Fruit fly (Drosophila melanogaster) whole organism, embryonic: ENCODE results near the gene mRpS31.

Experiments used
- Asciz ChIP-seq: fragments of 200-800 bp; sonication (Bioruptor generic); optimal IDR thresholded peaks from 2 replicates; lab custom pipeline; 2017; ENCODE audit warnings: missing biosample characterization, mild to moderate bottlenecking, missing genetic modification characterization, missing genetic modification reagents
- BEAF-32 ChIP-seq: fragments of 200-800 bp; sonication (Bioruptor generic); optimal IDR thresholded peaks from 3 replicates; lab custom pipeline; 2017; ENCODE audit warnings: missing biosample characterization, missing genetic modification characterization, mild to moderate bottlenecking, moderate library complexity, missing genetic modification reagents
- CG10979 ChIP-seq: fragments of 200-800 bp; sonication (Bioruptor generic); optimal IDR thresholded peaks from 2 replicates; lab custom pipeline; 2018; ENCODE audit warnings: missing biosample characterization, mild to moderate bottlenecking, missing genetic modification characterization, moderate library complexity
- CG12155 ChIP-seq: fragments of 200-800 bp; sonication (Bioruptor generic); optimal IDR thresholded peaks from 3 replicates; lab custom pipeline; 2016; ENCODE audit warnings: missing biosample characterization, missing genetic modification characterization
- CG16813 ChIP-seq: fragments of 200-800 bp; sonication (Bioruptor generic); IDR thresholded peaks from 3 replicates; pipeline ENCODE4 v1.3.6; 2022; ENCODE audit warnings: missing biosample characterization, missing genetic modification characterization; ENCODE audit not compliant: partially characterized antibody
- CG18011 ChIP-seq: fragments of 200-800 bp; sonication (Bioruptor generic); optimal IDR thresholded peaks from 2 replicates; lab custom pipeline; 2017; ENCODE audit warnings: missing biosample characterization, missing genetic modification characterization, mild to moderate bottlenecking, moderate library complexity, missing genotype
- CG18262 ChIP-seq: fragments of 200-800 bp; optimal IDR thresholded peaks from 3 replicates; lab custom pipeline; 2019; ENCODE audit warnings: missing biosample characterization, mild to moderate bottlenecking, missing genetic modification characterization, moderate library complexity
- CG31224 ChIP-seq: fragments of 200-800 bp; sonication (Bioruptor generic); IDR thresholded peaks from 2 replicates; pipeline ENCODE4 v1.3.6; 2022; ENCODE audit warnings: missing biosample characterization, missing genetic modification characterization
- CG4328 ChIP-seq: fragments of 200-800 bp; sonication (Bioruptor generic); optimal IDR thresholded peaks from 3 replicates; lab custom pipeline; 2017; ENCODE audit warnings: missing biosample characterization, missing genetic modification reagents, missing genetic modification characterization
- CG9437 ChIP-seq: fragments of 200-800 bp; sonication (Bioruptor generic); optimal IDR thresholded peaks from 2 replicates; lab custom pipeline; 2018; ENCODE audit warnings: missing biosample characterization, mild to moderate bottlenecking, missing genetic modification characterization
- CG9876 ChIP-seq: fragments of 200-800 bp; sonication (Bioruptor generic); optimal IDR thresholded peaks from 2 replicates; lab custom pipeline; 2016; ENCODE audit warnings: missing biosample characterization, missing genetic modification characterization
- D ChIP-seq, 2 experiments: fragments of 200-800 bp in 1 of 2; fragments of >200 bp in 1 of 2; sonication (Bioruptor generic) in 1 of 2; optimal IDR thresholded peaks; 2 replicates in 1 of 2; 3 replicates in 1 of 2; lab custom pipeline; 2017; ENCODE audit warnings: mild to moderate bottlenecking in 1 of 2, missing biosample characterization in 1 of 2, missing genetic modification characterization in 1 of 2, missing genetic modification reagents in 1 of 2
- Dp ChIP-seq: fragments of 200-800 bp; sonication (Bioruptor generic); optimal IDR thresholded peaks from 2 replicates; lab custom pipeline; 2018; ENCODE audit warnings: missing biosample characterization, mild to moderate bottlenecking, missing genetic modification characterization, moderate library complexity
- HLH54F ChIP-seq: fragments of 200-800 bp; sonication (Bioruptor generic); optimal IDR thresholded peaks from 3 replicates; lab custom pipeline; 2016; ENCODE audit warnings: missing biosample characterization, missing genetic modification characterization
- Hmx ChIP-seq: fragments of 200-800 bp; sonication (Bioruptor generic); optimal IDR thresholded peaks from 2 replicates; lab custom pipeline; 2016; ENCODE audit warnings: missing biosample characterization, missing genetic modification characterization
- Hr51 ChIP-seq, 2 experiments: fragments of 200-800 bp; sonication (Bioruptor generic); optimal IDR thresholded peaks; 2 replicates in 1 of 2; 3 replicates in 1 of 2; lab custom pipeline; 2016 to 2018; ENCODE audit warnings: missing biosample characterization in 2 of 2, missing genetic modification characterization in 2 of 2, mild to moderate bottlenecking in 1 of 2, moderate library complexity in 1 of 2
- MBD-R2 ChIP-seq: fragments of 200-800 bp; sonication (Bioruptor generic); IDR thresholded peaks from 2 replicates; pipeline ENCODE4 v1.3.6; 2022; ENCODE audit warnings: missing biosample characterization, missing genetic modification characterization
- Mrtf ChIP-seq: fragments of 200-800 bp; sonication (Bioruptor generic); IDR thresholded peaks from 3 replicates; pipeline ENCODE4 v1.3.6; 2022; ENCODE audit warnings: missing biosample characterization, missing genetic modification characterization
- NFAT ChIP-seq: fragments of 200-800 bp; sonication (Bioruptor generic); IDR thresholded peaks from 2 replicates; pipeline ENCODE4 v1.3.6; 2022; ENCODE audit warnings: missing biosample characterization, missing genetic modification characterization
- TFAM ChIP-seq: fragments of 200-800 bp; sonication (Bioruptor generic); optimal IDR thresholded peaks from 2 replicates; lab custom pipeline; 2017; ENCODE audit warnings: missing biosample characterization, missing genetic modification characterization, inconsistent platforms
- Taf1 ChIP-seq: fragments of 200-800 bp; sonication (Bioruptor generic); IDR thresholded peaks from 2 replicates; pipeline ENCODE4 v1.3.6; 2022; ENCODE audit warnings: missing biosample characterization, missing genetic modification characterization
- Usf ChIP-seq: fragments of 200-800 bp; sonication (Bioruptor generic); optimal IDR thresholded peaks from 2 replicates; lab custom pipeline; 2017; ENCODE audit warnings: missing genotype, missing biosample characterization, missing genetic modification characterization
- Vsx1 ChIP-seq: fragments of 200-800 bp; sonication (Bioruptor generic); optimal IDR thresholded peaks from 2 replicates; lab custom pipeline; 2017; ENCODE audit warnings: missing biosample characterization, mild to moderate bottlenecking, missing genetic modification characterization, missing genetic modification reagents
- bowl ChIP-seq: fragments of 200-800 bp; sonication (Bioruptor generic); IDR thresholded peaks from 2 replicates; pipeline ENCODE4 v1.3.6; 2022; ENCODE audit warnings: missing biosample characterization, missing genetic modification characterization
- chn ChIP-seq: fragments of 200-800 bp; sonication (Bioruptor generic); optimal IDR thresholded peaks from 2 replicates; lab custom pipeline; 2016; ENCODE audit warnings: missing biosample characterization, missing genetic modification characterization
- dati ChIP-seq: fragments of 200-800 bp; sonication (Bioruptor generic); IDR thresholded peaks from 2 replicates; pipeline ENCODE4 v1.3.6; 2022; ENCODE audit warnings: missing biosample characterization, missing genetic modification characterization
- eve ChIP-seq, 2 experiments: fragments of >200 bp; optimal IDR thresholded peaks; 2 replicates each; lab custom pipeline; 2017; ENCODE audit warnings: missing biosample characterization in 2 of 2, missing genetic modification characterization in 2 of 2
- fd102C ChIP-seq: fragments of 200-800 bp; sonication (Bioruptor generic); optimal IDR thresholded peaks from 2 replicates; lab custom pipeline; 2018; ENCODE audit warnings: missing biosample characterization, mild to moderate bottlenecking, missing genetic modification characterization, moderate library complexity
- fd3F ChIP-seq: fragments of 200-800 bp; sonication (Bioruptor generic); optimal IDR thresholded peaks from 2 replicates; lab custom pipeline; 2018; ENCODE audit warnings: missing biosample characterization, mild to moderate bottlenecking, missing genetic modification characterization, moderate library complexity
- gcm ChIP-seq: fragments of 200-800 bp; sonication (Bioruptor generic); optimal IDR thresholded peaks from 2 replicates; lab custom pipeline; 2019; ENCODE audit warnings: missing biosample characterization, mild to moderate bottlenecking, missing genetic modification characterization, moderate library complexity
- jigr1 ChIP-seq: fragments of 200-800 bp; sonication (Bioruptor generic); IDR thresholded peaks from 3 replicates; pipeline ENCODE4 v1.3.6; 2022; ENCODE audit warnings: missing biosample characterization, missing genetic modification characterization
- lov ChIP-seq, 2 experiments: fragments of 200-800 bp in 1 of 2; fragments of >200 bp in 1 of 2; sonication (Bioruptor generic) in 1 of 2; IDR thresholded peaks in 1 of 2; optimal IDR thresholded peaks in 1 of 2; 2 replicates in 1 of 2; 3 replicates in 1 of 2; pipeline versions ENCODE4 v1.3.6 to Lab custom; 2017 to 2022; ENCODE audit warnings: missing biosample characterization in 1 of 2, missing genetic modification characterization in 1 of 2
- nmo ChIP-seq: fragments of 200-800 bp; sonication (Bioruptor generic); optimal IDR thresholded peaks from 2 replicates; lab custom pipeline; 2018; ENCODE audit warnings: missing biosample characterization, mild to moderate bottlenecking, missing genetic modification characterization, moderate library complexity
- pan ChIP-seq, 4 experiments: fragments of >200 bp in 3 of 4; fragments of 200-800 bp in 1 of 4; sonication (Bioruptor generic) in 1 of 4; optimal IDR thresholded peaks in 3 of 4; IDR thresholded peaks in 1 of 4; 2 replicates each; pipeline versions ENCODE4 v1.3.6 to Lab custom; 2017 to 2022; ENCODE audit warnings: missing biosample characterization in 2 of 4, missing genetic modification characterization in 2 of 4, mixed read lengths in 1 of 4
- peb ChIP-seq: fragments of 200-800 bp; sonication (Bioruptor generic); IDR thresholded peaks from 2 replicates; pipeline ENCODE4 v1.3.6; 2022; ENCODE audit warnings: missing biosample characterization, missing genetic modification characterization
- pnt ChIP-seq: fragments of 200-800 bp; sonication (Bioruptor generic); optimal IDR thresholded peaks from 3 replicates; lab custom pipeline; 2016; ENCODE audit warnings: missing biosample characterization, missing genetic modification characterization
- rib ChIP-seq: fragments of 200-800 bp; sonication (Bioruptor generic); IDR thresholded peaks from 2 replicates; pipeline ENCODE4 v1.3.6; 2022; ENCODE audit warnings: missing biosample characterization, missing genetic modification characterization
- sc ChIP-seq, 3 experiments: fragments of >200 bp in 2 of 3; fragments of 200-800 bp in 1 of 3; sonication (Bioruptor generic) in 1 of 3; optimal IDR thresholded peaks; 2 replicates in 2 of 3; 3 replicates in 1 of 3; lab custom pipeline; 2017; ENCODE audit warnings: mild to moderate bottlenecking in 1 of 3, missing biosample characterization in 1 of 3, missing genetic modification characterization in 1 of 3, missing genetic modification reagents in 1 of 3
- wek ChIP-seq: fragments of 200-800 bp; sonication (Bioruptor generic); optimal IDR thresholded peaks from 3 replicates; lab custom pipeline; 2018; ENCODE audit warnings: missing biosample characterization, mild to moderate bottlenecking, missing genetic modification characterization, moderate library complexity
- zf30C ChIP-seq: fragments of 200-800 bp; sonication (Bioruptor generic); optimal IDR thresholded peaks from 3 replicates; lab custom pipeline; 2018; ENCODE audit warnings: missing biosample characterization, mild to moderate bottlenecking, missing genetic modification characterization

Gene mRpS31

dm6 chr3L:16004401-16005237 is at the start of gene mRpS31, which contains the start of gene hzg (continued):
- TF ChIP-seq CG18011 (no peak), zf30C (peak; percentile 5), Taf1 (GFP tag; lab: Robert Waterston, UW) (peak; percentile 54; the same call in 1 of the 2 replicates), Hr51 (GFP tag; optimal IDR thresholded peaks at IDR 0.05; lab: Kevin White, UChicago) (peak in 1 of 2 experiments; percentile 57), pnt (GFP tag; lab: Kevin White, UChicago) (peak; percentile 30), CG9437 (GFP tag; lab: Kevin White, UChicago) (peak; percentile 23), Asciz (no peak), fd3F (GFP tag; lab: Kevin White, UChicago) (no peak), dati (no peak), nmo (GFP tag; lab: Kevin White, UChicago) (peak; percentile 44), TFAM (GFP tag; lab: Kevin White, UChicago) (no peak), BEAF-32 (GFP tag; lab: Kevin White, UChicago) (peak; percentile 51), jigr1 (GFP tag; lab: Robert Waterston, UW) (no peak), Usf (GFP tag; lab: Kevin White, UChicago) (no peak), chn (GFP tag; lab: Kevin White, UChicago) (peak; percentile 46), sc (optimal IDR thresholded peaks at IDR 0.05; lab: Kevin White, UChicago) (no peak), sc (GFP tag; optimal IDR thresholded peaks at IDR 0.05; lab: Kevin White, UChicago) (no peak), HLH54F (GFP tag; lab: Kevin White, UChicago) (peak; percentile 45), NFAT (GFP tag; lab: Robert Waterston, UW) (no peak), D (optimal IDR thresholded peaks at IDR 0.05; lab: Kevin White, UChicago) (no peak), D (GFP tag; optimal IDR thresholded peaks at IDR 0.05; lab: Kevin White, UChicago) (peak; percentile 26), MBD-R2 (GFP tag; lab: Robert Waterston, UW) (peak; percentile 49; the same call in 1 of the 2 replicates), CG31224 (GFP tag; lab: Robert Waterston, UW) (0 out of 2 replicates have a peak, but pooled peaks have one; percentile 35), rib (peak; percentile 69), CG16813 (GFP tag; lab: Robert Waterston, UW) (no peak), fd102C (no peak), eve (GFP tag; optimal IDR thresholded peaks at IDR 0.05; lab: Kevin White, UChicago) (no peak), CG9876 (no peak), Hmx (GFP tag; lab: Kevin White, UChicago) (peak; percentile 22), Dp (GFP tag; lab: Kevin White, UChicago) (peak; percentile 9), pan (optimal IDR thresholded peaks at IDR 0.05; lab: Kevin White, UChicago) (no peak), pan (GFP tag; optimal IDR thresholded peaks at IDR 0.05 in 1 of 2, IDR thresholded peaks at IDR 0.05 in 1 of 2) (peak in 1 of 2 experiments; percentile 24), CG10979 (tag; lab: Kevin White, UChicago) (peak; percentile 40), CG18262 (tag; lab: Kevin White, UChicago) (peak; percentile 66), wek (GFP tag; lab: Kevin White, UChicago) (no peak), CG12155 (GFP tag; lab: Kevin White, UChicago) (peak; percentile 45), peb (peak; percentile 32; the same call in 1 of the 2 replicates), Mrtf (no peak), bowl (no peak), lov (optimal IDR thresholded peaks at IDR 0.05; lab: Kevin White, UChicago) (no peak), lov (GFP tag; IDR thresholded peaks at IDR 0.05; lab: Robert Waterston, UW) (no peak), gcm (GFP tag; lab: Kevin White, UChicago) (no peak), Vsx1 (GFP tag; lab: Kevin White, UChicago) (no peak), CG4328 (GFP tag; lab: Kevin White, UChicago) (no peak)
